Worm (Caenorhabditis elegans): ENCODE results near the gene sod-1.

Gene sod-1

DNA sequence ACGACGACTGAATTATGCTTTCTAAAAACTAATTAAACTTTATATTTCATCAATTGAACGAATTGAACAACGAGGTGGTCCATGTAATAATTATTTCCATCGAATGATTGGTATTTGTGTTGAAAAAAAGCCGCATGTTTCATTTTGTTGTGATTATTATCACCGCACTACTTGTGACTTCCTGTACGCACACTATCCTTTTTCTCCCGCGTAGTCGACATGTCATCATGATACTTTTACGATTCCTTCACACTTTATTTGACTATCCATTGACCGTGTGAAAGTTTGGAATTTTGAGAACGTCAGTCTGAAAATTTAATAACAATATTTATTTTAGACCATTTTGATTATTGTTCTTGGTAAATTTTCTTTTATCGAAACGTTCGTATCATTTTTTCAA is 46.1 kb downstream of the sod-1 start, which contains the start of gene F22D3.4:
TSS of gene F22D3.4 (minus strand) at position 1 of the 400 bp plus-strand sequence.
- TF ChIP-seq aly-2 (tag; optimal IDR thresholded peaks at IDR 0.05) (no peak), F13H6.1 (tag; optimal IDR thresholded peaks at IDR 0.05) (no peak), nhr-129 (tag; optimal IDR thresholded peaks at IDR 0.05) (no peak), lin-13 (GFP tag; optimal IDR thresholded peaks at IDR 0.05) (no peak), unc-55 (GFP tag; optimal IDR thresholded peaks at IDR 0.05) (no peak), ceh-16 (tag; optimal IDR thresholded peaks at IDR 0.05) (no peak), C34F6.9 (tag; optimal IDR thresholded peaks at IDR 0.05) (no peak), ceh-82 (tag; optimal IDR thresholded peaks at IDR 0.05) (no peak), nhr-25 (tag; optimal IDR thresholded peaks at IDR 0.05) (no peak), egl-27 (tag; optimal IDR thresholded peaks at IDR 0.05) (no peak), ztf-11 (tag; optimal IDR thresholded peaks at IDR 0.05) (no peak), nhr-21 (tag; optimal IDR thresholded peaks at IDR 0.05) (no peak), nhr-6 (tag; optimal IDR thresholded peaks at IDR 0.05) (no peak), Y55F3AM.14 (GFP tag; optimal IDR thresholded peaks at IDR 0.05) (no peak), nhr-77 (tag; optimal IDR thresholded peaks at IDR 0.05) (no peak), sma-3 (GFP tag; optimal IDR thresholded peaks at IDR 0.05) (no peak), elt-3 (tag; optimal IDR thresholded peaks at IDR 0.05) (no peak), mab-5 (tag; optimal IDR thresholded peaks at IDR 0.05) (no peak)

DNA sequence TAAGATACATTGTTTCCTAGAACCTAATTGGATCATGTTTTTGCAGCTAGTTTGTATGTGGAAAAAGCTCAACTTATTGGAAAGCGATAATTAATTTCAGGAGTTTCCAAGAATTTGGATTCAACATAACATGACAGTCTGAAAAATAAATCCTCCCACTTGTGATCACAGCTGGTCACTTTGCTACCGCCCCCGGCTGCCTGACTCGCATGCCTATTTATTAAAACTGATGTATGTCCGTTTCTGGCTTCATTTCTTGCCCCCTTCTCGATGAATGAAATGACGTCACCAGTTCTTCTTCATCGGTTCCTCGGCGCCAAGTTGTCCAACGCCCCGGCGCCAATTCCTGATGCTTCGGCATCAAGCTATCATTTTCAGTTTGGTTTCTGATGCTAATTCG is 46.7 kb downstream of the sod-1 start:
- no peak for TF ChIP-seq ama-1 (optimal IDR thresholded peaks at IDR 0.05)
- TF ChIP-seq elt-3 (tag; optimal IDR thresholded peaks at IDR 0.05): no peak
- no peak for TF ChIP-seq sma-3 (GFP tag; optimal IDR thresholded peaks at IDR 0.05)
- no peak for TF ChIP-seq peb-1 (tag; optimal IDR thresholded peaks at IDR 0.05)
- TF ChIP-seq sma-9 (GFP tag; optimal IDR thresholded peaks at IDR 0.05): peak; percentile 73
- no peak for TF ChIP-seq sma-9 (tag; optimal IDR thresholded peaks at IDR 0.05)
- TF ChIP-seq nhr-77 (tag; optimal IDR thresholded peaks at IDR 0.05): no peak
- TF ChIP-seq nhr-25 (tag; optimal IDR thresholded peaks at IDR 0.05): no peak
- no peak for TF ChIP-seq unc-62 (GFP tag; optimal IDR thresholded peaks at IDR 0.05)

DNA sequence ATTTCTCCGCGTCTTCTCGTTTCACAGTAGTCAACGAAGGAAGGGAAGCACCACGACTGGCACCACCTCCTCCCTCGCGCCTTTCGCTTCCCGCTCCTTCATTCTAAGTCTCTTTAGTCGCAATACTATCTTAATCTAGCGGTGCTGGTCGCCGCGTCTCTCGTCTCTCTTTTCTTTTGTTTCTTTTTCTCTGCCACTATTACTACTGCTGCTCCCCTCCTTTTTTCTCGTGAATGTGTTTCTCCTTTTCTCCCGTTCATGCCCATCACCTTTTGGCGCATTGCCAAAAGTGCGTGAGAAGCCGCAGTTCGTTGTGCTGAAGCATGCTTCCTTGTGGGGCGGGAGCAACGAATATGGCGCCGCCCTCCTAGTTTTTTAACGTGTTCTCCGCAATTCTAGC is 47.2 kb downstream of the sod-1 start:
- TF ChIP-seq snpc-4 (tag; optimal IDR thresholded peaks at IDR 0.05) (peak; percentile 30), crh-2 (tag; optimal IDR thresholded peaks at IDR 0.05) (peak; percentile 86), ceh-16 (tag; optimal IDR thresholded peaks at IDR 0.05) (no peak), unc-55 (GFP tag; optimal IDR thresholded peaks at IDR 0.05) (peak; percentile 88), lin-13 (GFP tag; optimal IDR thresholded peaks at IDR 0.05) (peak; percentile 39), sem-4 (tag; optimal IDR thresholded peaks at IDR 0.05) (peak; percentile 44), R02D3.7 (tag; optimal IDR thresholded peaks at IDR 0.05) (no peak), skn-1 (tag; optimal IDR thresholded peaks at IDR 0.05) (no peak), unc-62 (GFP tag; optimal IDR thresholded peaks at IDR 0.05) (no peak), nhr-129 (tag; optimal IDR thresholded peaks at IDR 0.05) (peak; percentile 78), lsy-2 (tag; optimal IDR thresholded peaks at IDR 0.05) (peak; percentile 45 to 77), nhr-77 (tag; optimal IDR thresholded peaks at IDR 0.05) (no peak), nhr-21 (tag; optimal IDR thresholded peaks at IDR 0.05) (peak; percentile 7), ZK546.5 (tag; optimal IDR thresholded peaks at IDR 0.05) (no peak), ceh-82 (tag; optimal IDR thresholded peaks at IDR 0.05) (no peak), ztf-4 (tag; optimal IDR thresholded peaks at IDR 0.05) (peak; percentile 61), fos-1 (tag; optimal IDR thresholded peaks at IDR 0.05) (peak; percentile 92), nhr-25 (tag; optimal IDR thresholded peaks at IDR 0.05) (peak; percentile 60), ama-1 (optimal IDR thresholded peaks at IDR 0.05) (peak; percentile 46), nhr-10 (tag; optimal IDR thresholded peaks at IDR 0.05) (no peak), aly-2 (tag; optimal IDR thresholded peaks at IDR 0.05) (no peak), gmeb-1 (tag; optimal IDR thresholded peaks at IDR 0.05) (peak; percentile 47), zag-1 (tag; optimal IDR thresholded peaks at IDR 0.05) (peak; percentile 86), nhr-12 (tag; optimal IDR thresholded peaks at IDR 0.05) (no peak), peb-1 (tag; optimal IDR thresholded peaks at IDR 0.05) (peak; percentile 14), lin-39 (tag; optimal IDR thresholded peaks at IDR 0.05) (no peak), C34F6.9 (tag; optimal IDR thresholded peaks at IDR 0.05) (peak; percentile 77), mab-5 (tag; optimal IDR thresholded peaks at IDR 0.05) (peak; percentile 20), unc-39 (tag; optimal IDR thresholded peaks at IDR 0.05) (no peak), elt-1 (tag; optimal IDR thresholded peaks at IDR 0.05) (no peak), F13H6.1 (tag; optimal IDR thresholded peaks at IDR 0.05) (peak; percentile 86), egl-27 (tag; optimal IDR thresholded peaks at IDR 0.05) (peak; percentile 65), sma-3 (GFP tag; optimal IDR thresholded peaks at IDR 0.05) (peak; percentile 55), sma-9 (GFP tag; optimal IDR thresholded peaks at IDR 0.05) (peak; percentile 80), sma-9 (tag; optimal IDR thresholded peaks at IDR 0.05) (no peak), blmp-1 (tag; optimal IDR thresholded peaks at IDR 0.05; ENCODE audit: insufficient read depth) (peak; percentile 82), mdl-1 (tag; optimal IDR thresholded peaks at IDR 0.05) (peak; percentile 26 to 77), lin-11 (tag; optimal IDR thresholded peaks at IDR 0.05) (peak; percentile 43), ztf-1 (GFP tag; conservative IDR thresholded peaks at IDR 0.05) (no peak), ztf-11 (tag; optimal IDR thresholded peaks at IDR 0.05) (no peak), nhr-6 (tag; optimal IDR thresholded peaks at IDR 0.05) (no peak), Y55F3AM.14 (GFP tag; optimal IDR thresholded peaks at IDR 0.05) (peak; percentile 60)

Measured in whole organism, L2 larva.